Fruit fly (Drosophila melanogaster) whole organism, prepupa: ENCODE results near the gene Met.

ENCODE experiments used
- Blimp-1 ChIP-seq: fragments of 200-800 bp; sonication (Bioruptor generic); optimal IDR thresholded peaks from 3 replicates; lab custom pipeline; 2017; ENCODE audit warnings: missing biosample characterization, missing genetic modification characterization, mild to moderate bottlenecking, moderate library complexity, missing genetic modification reagents
- CG10631 ChIP-seq: fragments of 200-800 bp; sonication (Bioruptor generic); optimal IDR thresholded peaks from 2 replicates; lab custom pipeline; 2016; ENCODE audit warnings: missing biosample characterization, missing genetic modification characterization
- CG10669 ChIP-seq: fragments of 200-800 bp; sonication (Bioruptor generic); optimal IDR thresholded peaks from 3 replicates; lab custom pipeline; 2018; ENCODE audit warnings: missing biosample characterization, mild to moderate bottlenecking, missing genetic modification characterization, moderate library complexity
- CG11902 ChIP-seq: fragments of 200-800 bp; sonication (Bioruptor generic); optimal IDR thresholded peaks from 3 replicates; lab custom pipeline; 2016; ENCODE audit warnings: missing biosample characterization, missing genetic modification characterization
- CG1621 ChIP-seq: fragments of 200-800 bp; sonication (Bioruptor generic); optimal IDR thresholded peaks from 3 replicates; lab custom pipeline; 2018; ENCODE audit warnings: missing biosample characterization, mild to moderate bottlenecking, missing genetic modification characterization
- CG3032 ChIP-seq: fragments of 200-800 bp; optimal IDR thresholded peaks from 2 replicates; lab custom pipeline; 2019; ENCODE audit warnings: missing biosample characterization, mild to moderate bottlenecking, missing genetic modification characterization, moderate library complexity
- CG31627 ChIP-seq: fragments of 200-800 bp; sonication (Bioruptor generic); optimal IDR thresholded peaks from 3 replicates; lab custom pipeline; 2016; ENCODE audit warnings: missing biosample characterization, missing genetic modification characterization
- CG32006 ChIP-seq: fragments of 200-800 bp; sonication (Bioruptor generic); optimal IDR thresholded peaks from 3 replicates; lab custom pipeline; 2017; ENCODE audit warnings: missing biosample characterization, mild to moderate bottlenecking, missing genetic modification characterization
- CG34406 ChIP-seq: fragments of 200-800 bp; sonication (Bioruptor generic); optimal IDR thresholded peaks from 3 replicates; lab custom pipeline; 2016; ENCODE audit warnings: missing biosample characterization, missing genetic modification characterization
- CG3919 ChIP-seq: fragments of 200-800 bp; sonication (Bioruptor generic); optimal IDR thresholded peaks from 3 replicates; lab custom pipeline; 2016; ENCODE audit warnings: missing biosample characterization, missing genetic modification characterization
- CG4318 ChIP-seq: fragments of 200-800 bp; sonication (Bioruptor generic); optimal IDR thresholded peaks from 3 replicates; lab custom pipeline; 2017; ENCODE audit warnings: missing biosample characterization, mild to moderate bottlenecking, missing genetic modification characterization
- CG6163 ChIP-seq: fragments of 200-800 bp; sonication (Bioruptor generic); IDR thresholded peaks from 3 replicates; pipeline ENCODE4 v1.3.6; 2022; ENCODE audit warnings: missing biosample characterization, missing genetic modification characterization
- CG6276 ChIP-seq: fragments of 200-800 bp; sonication (Bioruptor generic); optimal IDR thresholded peaks from 2 replicates; lab custom pipeline; 2017; ENCODE audit warnings: missing biosample characterization, mild to moderate bottlenecking, missing genetic modification characterization
- CG6792 ChIP-seq: fragments of 200-800 bp; sonication (Bioruptor generic); optimal IDR thresholded peaks from 3 replicates; lab custom pipeline; 2016; ENCODE audit warnings: missing biosample characterization, missing genetic modification characterization
- CG6808 ChIP-seq: fragments of 200-800 bp; sonication (Bioruptor generic); optimal IDR thresholded peaks from 3 replicates; lab custom pipeline; 2017; ENCODE audit warnings: missing biosample characterization, missing genetic modification characterization, mild to moderate bottlenecking, moderate library complexity, missing genetic modification reagents
- CG6854 ChIP-seq: fragments of 200-800 bp; sonication (Bioruptor generic); optimal IDR thresholded peaks from 2 replicates; lab custom pipeline; 2017; ENCODE audit warnings: missing biosample characterization, mild to moderate bottlenecking, missing genetic modification characterization
- CG8119 ChIP-seq: fragments of 200-800 bp; sonication (Bioruptor generic); IDR thresholded peaks from 3 replicates; pipeline ENCODE4 v1.3.6; 2022; ENCODE audit warnings: missing biosample characterization, missing genetic modification characterization
- CG8319 ChIP-seq: fragments of 200-800 bp; sonication (Bioruptor generic); optimal IDR thresholded peaks from 3 replicates; lab custom pipeline; 2016; ENCODE audit warnings: missing biosample characterization, missing genetic modification characterization
- CG8632 ChIP-seq: fragments of 200-800 bp; sonication (Bioruptor generic); optimal IDR thresholded peaks from 3 replicates; lab custom pipeline; 2016; ENCODE audit warnings: missing biosample characterization, missing genetic modification characterization
- Eip75B ChIP-seq: fragments of 200-800 bp; sonication (Bioruptor generic); optimal IDR thresholded peaks from 3 replicates; lab custom pipeline; 2016; ENCODE audit warnings: missing biosample characterization, missing genetic modification characterization
- Eip78C ChIP-seq: fragments of 200-800 bp; sonication (Bioruptor generic); peaks from one replicate; lab custom pipeline; 2016; ENCODE audit warnings: missing biosample characterization, missing genetic modification characterization
- Ets21C ChIP-seq: fragments of 200-800 bp; sonication (Bioruptor generic); optimal IDR thresholded peaks from 3 replicates; lab custom pipeline; 2016; ENCODE audit warnings: missing biosample characterization, missing genetic modification characterization
- Ets96B ChIP-seq: fragments of 200-800 bp; optimal IDR thresholded peaks from 2 replicates; lab custom pipeline; 2019; ENCODE audit warnings: missing biosample characterization, mild to moderate bottlenecking, missing genetic modification characterization, moderate library complexity
- Gug ChIP-seq: fragments of 200-800 bp; sonication (Bioruptor generic); IDR thresholded peaks from 2 replicates; pipeline ENCODE4 v1.3.6; 2022; ENCODE audit warnings: missing biosample characterization, missing genetic modification characterization
- Hr38 ChIP-seq: sonication (Bioruptor generic); optimal IDR thresholded peaks from 2 replicates; lab custom pipeline; 2016; ENCODE audit warnings: missing biosample characterization, missing genetic modification characterization
- Hr39 ChIP-seq: fragments of 200-800 bp; sonication (Bioruptor generic); optimal IDR thresholded peaks from 2 replicates; lab custom pipeline; 2016; ENCODE audit warnings: missing biosample characterization, missing genetic modification characterization
- Lpt ChIP-seq: fragments of 200-800 bp; sonication (Bioruptor generic); optimal IDR thresholded peaks from 3 replicates; lab custom pipeline; 2016; ENCODE audit warnings: missing biosample characterization, missing genetic modification characterization
- Met ChIP-seq: fragments of 200-800 bp; sonication (Bioruptor generic); optimal IDR thresholded peaks from 3 replicates; lab custom pipeline; 2016; ENCODE audit warnings: missing biosample characterization, missing genetic modification characterization
- OdsH ChIP-seq: fragments of 200-800 bp; sonication (Bioruptor generic); optimal IDR thresholded peaks from 3 replicates; lab custom pipeline; 2016; ENCODE audit warnings: missing biosample characterization, missing genetic modification characterization
- Sox102F ChIP-seq: fragments of 200-800 bp; sonication (Bioruptor generic); optimal IDR thresholded peaks from 2 replicates; lab custom pipeline; 2016; ENCODE audit warnings: missing biosample characterization, mild to moderate bottlenecking, missing genetic modification characterization
- Sox14 ChIP-seq: fragments of 200-800 bp; sonication (Bioruptor generic); optimal IDR thresholded peaks from 3 replicates; lab custom pipeline; 2016; ENCODE audit warnings: missing biosample characterization, missing genetic modification characterization
- Sox15 ChIP-seq: fragments of 200-800 bp; sonication (Bioruptor generic); optimal IDR thresholded peaks from 3 replicates; lab custom pipeline; 2016; ENCODE audit warnings: missing biosample characterization, missing genetic modification characterization
- achi ChIP-seq: fragments of 200-800 bp; sonication (Bioruptor generic); optimal IDR thresholded peaks from 3 replicates; lab custom pipeline; 2016; ENCODE audit warnings: missing biosample characterization, missing genetic modification characterization
- acj6 ChIP-seq: fragments of 200-800 bp; sonication (Bioruptor generic); optimal IDR thresholded peaks from 3 replicates; lab custom pipeline; 2016; ENCODE audit warnings: missing biosample characterization, missing genetic modification characterization
- dac ChIP-seq: fragments of 200-800 bp; sonication (Bioruptor generic); optimal IDR thresholded peaks from 2 replicates; lab custom pipeline; 2017; ENCODE audit warnings: missing biosample characterization, mild to moderate bottlenecking, missing genetic modification characterization
- dsx ChIP-seq: fragments of 200-800 bp; optimal IDR thresholded peaks from 3 replicates; lab custom pipeline; 2019; ENCODE audit warnings: missing biosample characterization, mild to moderate bottlenecking, missing genetic modification characterization, moderate library complexity; ENCODE audit not compliant: poor library complexity, severe bottlenecking
- eg ChIP-seq: fragments of 200-800 bp; sonication (Bioruptor generic); IDR thresholded peaks from 3 replicates; pipeline ENCODE4 v1.3.6; 2022; ENCODE audit warnings: missing biosample characterization, missing genetic modification characterization
- esn ChIP-seq: fragments of 200-800 bp; sonication (Bioruptor generic); optimal IDR thresholded peaks from 2 replicates; lab custom pipeline; 2016; ENCODE audit warnings: missing biosample characterization, mild to moderate bottlenecking, missing genetic modification characterization, moderate library complexity
- fd59A ChIP-seq: fragments of 200-800 bp; sonication (Bioruptor generic); optimal IDR thresholded peaks from 2 replicates; lab custom pipeline; 2017; ENCODE audit warnings: missing biosample characterization, mild to moderate bottlenecking, missing genetic modification characterization, missing genetic modification reagents
- fd85E ChIP-seq: fragments of 200-800 bp; sonication (Bioruptor generic); optimal IDR thresholded peaks from 3 replicates; lab custom pipeline; 2016; ENCODE audit warnings: missing biosample characterization, missing genetic modification characterization
- fkh ChIP-seq: fragments of 200-800 bp; sonication (Bioruptor generic); optimal IDR thresholded peaks from 3 replicates; lab custom pipeline; 2017; ENCODE audit warnings: missing biosample characterization, mild to moderate bottlenecking, missing genetic modification characterization, moderate library complexity
- net ChIP-seq: fragments of 200-800 bp; sonication (Bioruptor generic); optimal IDR thresholded peaks from 3 replicates; lab custom pipeline; 2016; ENCODE audit warnings: missing biosample characterization, missing genetic modification characterization
- pdm3 ChIP-seq: fragments of 200-800 bp; sonication (Bioruptor generic); optimal IDR thresholded peaks from 3 replicates; lab custom pipeline; 2016; ENCODE audit warnings: missing biosample characterization, missing genetic modification characterization
- salr ChIP-seq, 2 experiments: fragments of 200-800 bp; sonication (Bioruptor generic); optimal IDR thresholded peaks; 3 replicates each; lab custom pipeline; 2016 to 2018; ENCODE audit warnings: missing biosample characterization in 2 of 2, missing genetic modification characterization in 2 of 2, mild to moderate bottlenecking in 1 of 2
- spab ChIP-seq: fragments of 200-800 bp; sonication (Bioruptor generic); optimal IDR thresholded peaks from 2 replicates; lab custom pipeline; 2017; ENCODE audit warnings: missing biosample characterization, mild to moderate bottlenecking, missing genetic modification characterization, missing genetic modification reagents
- ss ChIP-seq, 2 experiments: fragments of 200-800 bp; sonication (Bioruptor generic); optimal IDR thresholded peaks; 2 replicates in 1 of 2; 3 replicates in 1 of 2; lab custom pipeline; 2017 to 2018; ENCODE audit warnings: mild to moderate bottlenecking in 2 of 2, missing biosample characterization in 2 of 2, missing genetic modification characterization in 2 of 2, moderate library complexity in 1 of 2
- topi ChIP-seq: fragments of 200-800 bp; sonication (Bioruptor generic); optimal IDR thresholded peaks from 3 replicates; lab custom pipeline; 2016; ENCODE audit warnings: missing biosample characterization, missing genetic modification characterization
- vri ChIP-seq: fragments of 200-800 bp; sonication (Bioruptor generic); optimal IDR thresholded peaks from 3 replicates; lab custom pipeline; 2016; ENCODE audit warnings: missing biosample characterization, mild to moderate bottlenecking, missing genetic modification characterization

Met gene

DNA sequence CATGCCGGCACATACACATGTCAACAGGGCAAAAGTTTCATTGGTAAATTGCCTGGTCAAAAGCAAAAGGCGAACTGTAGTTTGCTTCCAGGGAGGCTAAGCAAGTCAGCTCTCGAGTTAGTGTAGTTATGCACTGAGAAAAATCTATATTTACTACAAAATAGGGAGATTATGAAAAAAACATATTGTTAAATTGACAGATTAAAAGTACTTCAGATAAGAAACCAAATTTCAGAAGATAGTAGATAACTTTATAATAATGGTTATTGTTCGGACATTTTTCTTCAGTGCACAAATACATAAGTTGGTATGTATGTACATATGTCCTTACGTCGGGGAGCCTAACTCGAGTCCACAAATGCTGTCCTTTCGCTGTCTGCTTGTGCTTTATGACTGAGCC is 41.2 kb downstream of the Met start (continued):
- TF ChIP-seq vri (GFP tag; lab: Kevin White, UChicago) (no peak), CG10631 (GFP tag; lab: Kevin White, UChicago) (peak; percentile 69), CG6792 (GFP tag; lab: Kevin White, UChicago) (peak; percentile 21), CG4318 (GFP tag; lab: Kevin White, UChicago) (peak; percentile 33), CG10669 (GFP tag; lab: Kevin White, UChicago) (peak; percentile 50), fkh (no peak), CG32006 (GFP tag; lab: Kevin White, UChicago) (peak; percentile 73)

DNA sequence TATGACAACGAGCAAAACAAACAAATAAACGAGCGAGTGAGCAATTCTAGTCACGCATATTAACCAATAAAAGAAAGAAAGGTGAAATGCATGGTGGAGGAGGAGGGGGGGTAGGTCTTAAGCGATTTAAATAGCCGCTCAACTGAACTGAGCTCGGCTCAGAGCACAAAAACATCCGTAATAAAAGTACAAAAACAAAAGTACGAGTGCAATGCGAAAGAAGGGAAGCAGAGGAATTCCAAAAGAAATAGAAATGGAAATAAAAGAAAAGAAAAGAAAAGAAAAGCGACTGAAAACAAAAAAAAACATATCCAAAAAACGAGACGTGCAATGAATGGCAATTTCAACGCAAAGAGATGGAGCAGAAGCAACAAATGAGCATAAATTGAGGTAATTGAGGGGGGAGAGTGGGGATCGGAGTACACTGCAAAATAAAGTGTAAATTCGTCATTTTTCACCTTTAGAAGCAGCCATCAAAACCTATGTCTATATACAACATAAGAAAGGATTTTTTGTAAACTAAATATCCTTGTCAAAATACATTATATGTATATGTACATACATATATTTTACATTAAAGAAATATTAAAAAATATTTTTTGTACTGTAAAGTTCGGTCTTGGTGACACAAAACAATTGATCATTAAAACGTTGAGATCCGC is 42.4 kb downstream of the Met start:
- TF ChIP-seq pdm3 (GFP tag; lab: Kevin White, UChicago): peak; percentile 59
- no peak for TF ChIP-seq Sox14 (GFP tag; lab: Kevin White, UChicago)
- TF ChIP-seq CG8119 (GFP tag; lab: Robert Waterston, UW): peak; percentile 74
- TF ChIP-seq dsx (GFP tag; lab: Kevin White, UChicago): no peak
- peak; percentile 53 for TF ChIP-seq CG3032
- TF ChIP-seq Eip75B (GFP tag; lab: Kevin White, UChicago): peak; percentile 3
- TF ChIP-seq CG34406 (GFP tag; lab: Kevin White, UChicago): peak; percentile 63
- no peak for TF ChIP-seq Hr38 (GFP tag; lab: Kevin White, UChicago)
- peak; percentile 68 for TF ChIP-seq OdsH (GFP tag; lab: Kevin White, UChicago)
- TF ChIP-seq Hr39 (GFP tag; lab: Kevin White, UChicago): no peak
- peak; percentile 65 for TF ChIP-seq CG10631 (GFP tag; lab: Kevin White, UChicago)
- TF ChIP-seq fkh: no peak
- TF ChIP-seq CG31627 (GFP tag; lab: Kevin White, UChicago): no peak
- no peak for TF ChIP-seq net (GFP tag; lab: Kevin White, UChicago)
- no peak for TF ChIP-seq Gug (GFP tag; lab: Robert Waterston, UW)
- no peak for TF ChIP-seq Blimp-1 (GFP tag; lab: Kevin White, UChicago)
- peak; percentile 65 for TF ChIP-seq achi (GFP tag; lab: Kevin White, UChicago)
- peak; percentile 28 for TF ChIP-seq topi
- peak; percentile 48 for TF ChIP-seq Lpt
- no peak for TF ChIP-seq CG6808 (GFP tag; lab: Kevin White, UChicago)
- peak; percentile 72 for TF ChIP-seq CG4318 (GFP tag; lab: Kevin White, UChicago)
- no peak for TF ChIP-seq CG1621 (tag; lab: Kevin White, UChicago)
- TF ChIP-seq fd85E (GFP tag; lab: Kevin White, UChicago): no peak
- TF ChIP-seq Ets96B (tag; lab: Kevin White, UChicago): peak; percentile 55
- no peak for TF ChIP-seq CG11902 (GFP tag; lab: Kevin White, UChicago)
- TF ChIP-seq Eip78C (GFP tag; lab: Kevin White, UChicago): peak; percentile 84
- TF ChIP-seq spab: peak; percentile 2
- TF ChIP-seq Sox15 (GFP tag; lab: Kevin White, UChicago): peak; percentile 26
- TF ChIP-seq dac (GFP tag; lab: Kevin White, UChicago): peak; percentile 1
- peak; percentile 10 for TF ChIP-seq fd59A
- TF ChIP-seq CG6163: peak; percentile 58; the same call in 1 of the 3 replicates
- TF ChIP-seq Sox102F (GFP tag; lab: Kevin White, UChicago): peak; percentile 5
- TF ChIP-seq salr (GFP tag; optimal IDR thresholded peaks at IDR 0.05; lab: Kevin White, UChicago): peak in 1 of 2 experiments; percentile 20
- TF ChIP-seq CG6792 (GFP tag; lab: Kevin White, UChicago): peak; percentile 51
- TF ChIP-seq CG3919 (GFP tag; lab: Kevin White, UChicago): peak; percentile 52
- peak; percentile 40 for TF ChIP-seq esn
- no peak for TF ChIP-seq vri (GFP tag; lab: Kevin White, UChicago)
- peak; percentile 32 to 41 for TF ChIP-seq ss (GFP tag; optimal IDR thresholded peaks at IDR 0.05; lab: Kevin White, UChicago)
- TF ChIP-seq CG8632 (GFP tag; lab: Kevin White, UChicago): peak; percentile 66
- no peak for TF ChIP-seq Ets21C (GFP tag; lab: Kevin White, UChicago)
- TF ChIP-seq acj6 (GFP tag; lab: Kevin White, UChicago): peak; percentile 62
- peak; percentile 72 for TF ChIP-seq Met (GFP tag; lab: Kevin White, UChicago)
- peak; percentile 65 for TF ChIP-seq eg
- peak; percentile 41 for TF ChIP-seq CG8319 (GFP tag; lab: Kevin White, UChicago)
- peak; percentile 22 for TF ChIP-seq CG6276 (GFP tag; lab: Kevin White, UChicago)
- no peak for TF ChIP-seq CG6854 (GFP tag; lab: Kevin White, UChicago)
